Worm (Caenorhabditis elegans) whole organism, early embryonic: ENCODE measurements around the gene clec-178.

Source experiments
- ama-1 ChIP-seq: fragments of 150-350 bp; optimal IDR thresholded peaks from 2 replicates; lab custom pipeline; 2014
- ceh-13 ChIP-seq: fragments of 200-800 bp; sonication (Bioruptor generic); optimal IDR thresholded peaks from 2 replicates; lab custom pipeline; 2018; ENCODE audit warnings: mild to moderate bottlenecking, missing genetic modification characterization, missing compliant biosample characterization
- ceh-36 ChIP-seq: sonication (generic microtip); optimal IDR thresholded peaks from 2 replicates; lab custom pipeline; 2016; ENCODE audit warnings: missing genetic modification characterization, inconsistent platforms, missing compliant biosample characterization
- ets-7 ChIP-seq: sonication (generic microtip); optimal IDR thresholded peaks from 2 replicates; lab custom pipeline; 2016; ENCODE audit warnings: missing genotype, missing genetic modification characterization, missing compliant biosample characterization
- flt-1 ChIP-seq: fragments of 200-800 bp; sonication (Bioruptor generic); IDR thresholded peaks from 2 replicates; pipeline ENCODE4 v1.3.6; 2022; ENCODE audit warnings: missing genetic modification characterization, missing compliant biosample characterization
- scrt-1 ChIP-seq: fragments of 200-800 bp; sonication (Bioruptor generic); IDR thresholded peaks from 2 replicates; pipeline ENCODE4 v1.3.6; 2022; ENCODE audit warnings: missing genetic modification characterization, missing compliant biosample characterization
- sea-1 ChIP-seq: fragments of 200-800 bp; sonication (Bioruptor generic); conservative IDR thresholded peaks from 2 replicates; pipeline ENCODE4 v1.3.6; 2022; ENCODE audit warnings: missing genetic modification characterization, missing compliant biosample characterization
- tra-4 ChIP-seq: sonication (generic microtip); optimal IDR thresholded peaks from 2 replicates; lab custom pipeline; 2017; ENCODE audit warnings: missing genetic modification characterization, missing compliant biosample characterization

DNA sequence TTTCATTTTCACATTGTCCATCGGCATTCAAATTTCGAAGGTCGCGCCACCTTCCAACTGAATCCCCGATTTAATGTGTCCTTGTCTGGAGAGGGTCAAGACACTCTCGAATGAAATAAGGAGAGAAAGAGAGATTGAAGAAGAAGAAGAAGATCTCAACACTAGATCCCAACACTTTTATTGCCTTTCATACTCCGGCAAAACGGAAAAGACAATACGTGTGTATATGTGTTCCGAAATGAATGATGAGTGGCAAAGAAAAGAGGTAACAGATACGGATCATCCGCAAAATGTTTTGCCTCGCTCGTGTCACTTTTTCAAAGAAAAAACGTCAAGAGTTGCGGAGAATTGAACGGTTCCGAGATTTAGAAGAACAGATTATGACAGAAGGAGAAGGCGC lies 46.6 kb downstream of the clec-178 start:
- TF ChIP-seq tra-4 (tag; lab: Kevin White, UChicago) (no peak), flt-1 (GFP tag; lab: Robert Waterston, UW) (no peak), sea-1 (GFP tag; lab: Robert Waterston, UW) (no peak), ets-7 (tag; lab: Kevin White, UChicago) (no peak), ceh-13 (GFP tag; lab: Kevin White, UChicago) (no peak), scrt-1 (GFP tag; lab: Robert Waterston, UW) (no peak), ama-1 (lab: Kevin White, UChicago) (no peak), ceh-36 (tag; lab: Kevin White, UChicago) (no peak)
